Worm (Caenorhabditis elegans) whole organism, L2 larva: ENCODE data around the gene fask-1.

Experiments used
- C34F6.9 ChIP-seq: fragments of 150-350 bp; optimal IDR thresholded peaks from 2 replicates; lab custom pipeline; 2014; ENCODE audit warnings: missing biosample characterization, missing genetic modification characterization
- F13H6.1 ChIP-seq: sonication (generic microtip); optimal IDR thresholded peaks from 2 replicates; lab custom pipeline; 2016; ENCODE audit warnings: missing genetic modification characterization, missing compliant biosample characterization
- R02D3.7 ChIP-seq: fragments of 150-350 bp; optimal IDR thresholded peaks from 2 replicates; lab custom pipeline; 2014; ENCODE audit warnings: missing biosample characterization, missing genetic modification characterization
- Y55F3AM.14 ChIP-seq: fragments of 200-800 bp; sonication (Bioruptor generic); optimal IDR thresholded peaks from 2 replicates; lab custom pipeline; 2018; ENCODE audit warnings: mild to moderate bottlenecking, missing genetic modification characterization, missing compliant biosample characterization
- ZK546.5 ChIP-seq: sonication (generic microtip); optimal IDR thresholded peaks from 2 replicates; lab custom pipeline; 2017; ENCODE audit warnings: missing biosample characterization, missing genetic modification characterization
- alr-1 ChIP-seq: fragments of 150-350 bp; optimal IDR thresholded peaks from 2 replicates; lab custom pipeline; 2014; ENCODE audit warnings: missing biosample characterization, missing genetic modification characterization
- ama-1 ChIP-seq: fragments of 150-350 bp; optimal IDR thresholded peaks from 2 replicates; lab custom pipeline; 2018; ENCODE audit warnings: inconsistent platforms
- blmp-1 ChIP-seq: sonication (generic microtip); optimal IDR thresholded peaks from 2 replicates; lab custom pipeline; 2017; ENCODE audit warnings: missing genetic modification characterization, mild to moderate bottlenecking, missing compliant biosample characterization, antibody characterized with exemption, moderate library complexity; ENCODE audit not compliant: insufficient read depth
- ceh-16 ChIP-seq: fragments of 150-350 bp; optimal IDR thresholded peaks from 2 replicates; lab custom pipeline; 2014; ENCODE audit warnings: missing biosample characterization, missing genetic modification characterization
- crh-2 ChIP-seq: sonication (generic microtip); optimal IDR thresholded peaks from 2 replicates; lab custom pipeline; 2017; ENCODE audit warnings: missing biosample characterization, missing genetic modification characterization
- dmd-4 ChIP-seq: sonication (generic microtip); optimal IDR thresholded peaks from 2 replicates; lab custom pipeline; 2017; ENCODE audit warnings: missing biosample characterization, missing genetic modification characterization
- egl-27 ChIP-seq: sonication (generic microtip); optimal IDR thresholded peaks from 3 replicates; lab custom pipeline; 2017; ENCODE audit warnings: missing biosample characterization, missing genetic modification reagents, missing genetic modification characterization
- elt-1 ChIP-seq: fragments of 150-350 bp; optimal IDR thresholded peaks from 2 replicates; lab custom pipeline; 2014; ENCODE audit warnings: missing biosample characterization, missing genetic modification characterization
- fos-1 ChIP-seq: fragments of 150-350 bp; optimal IDR thresholded peaks from 2 replicates; lab custom pipeline; 2014; ENCODE audit warnings: missing biosample characterization, missing genetic modification characterization
- gmeb-1 ChIP-seq: fragments of 150-350 bp; optimal IDR thresholded peaks from 2 replicates; lab custom pipeline; 2014; ENCODE audit warnings: missing biosample characterization, missing genetic modification characterization
- lin-11 ChIP-seq: fragments of 150-350 bp; sonication (generic microtip); optimal IDR thresholded peaks from 2 replicates; lab custom pipeline; 2014; ENCODE audit warnings: missing biosample characterization, missing genetic modification characterization, inconsistent platforms, mixed read lengths
- lin-13 ChIP-seq: fragments of 150-350 bp; optimal IDR thresholded peaks from 2 replicates; lab custom pipeline; 2014; ENCODE audit warnings: missing biosample characterization, missing genetic modification reagents, missing genetic modification characterization
- lsy-2 ChIP-seq, 2 experiments: fragments of 150-350 bp in 1 of 2; sonication (generic microtip) in 1 of 2; optimal IDR thresholded peaks; 2 replicates each; lab custom pipeline; 2014 to 2017; ENCODE audit warnings: missing biosample characterization in 2 of 2, missing genetic modification characterization in 2 of 2
- mab-5 ChIP-seq: fragments of 150-350 bp; optimal IDR thresholded peaks from 2 replicates; lab custom pipeline; 2014; ENCODE audit warnings: missing biosample characterization, missing genetic modification characterization
- mbf-1 ChIP-seq: sonication (generic microtip); optimal IDR thresholded peaks from 2 replicates; lab custom pipeline; 2017; ENCODE audit warnings: missing biosample characterization, missing genetic modification characterization
- mdl-1 ChIP-seq, 2 experiments: fragments of 150-350 bp in 1 of 2; sonication (generic microtip) in 1 of 2; optimal IDR thresholded peaks; 2 replicates each; lab custom pipeline; 2017; ENCODE audit warnings: missing biosample characterization in 2 of 2, missing genetic modification characterization in 2 of 2
- nhr-10 ChIP-seq: sonication (generic microtip); optimal IDR thresholded peaks from 2 replicates; lab custom pipeline; 2017; ENCODE audit warnings: missing biosample characterization, missing genetic modification characterization
- nhr-11 ChIP-seq: fragments of 150-350 bp; optimal IDR thresholded peaks from 2 replicates; lab custom pipeline; 2014; ENCODE audit warnings: missing biosample characterization, missing genetic modification characterization
- nhr-12 ChIP-seq: fragments of 150-350 bp; optimal IDR thresholded peaks from 2 replicates; lab custom pipeline; 2014; ENCODE audit warnings: missing biosample characterization, missing genetic modification characterization
- nhr-129 ChIP-seq: fragments of 150-350 bp; optimal IDR thresholded peaks from 2 replicates; lab custom pipeline; 2014; ENCODE audit warnings: missing biosample characterization, missing genetic modification characterization
- nhr-21 ChIP-seq: fragments of 150-350 bp; optimal IDR thresholded peaks from 2 replicates; lab custom pipeline; 2014; ENCODE audit warnings: missing biosample characterization, missing genetic modification characterization
- nhr-23 ChIP-seq: fragments of 150-350 bp; optimal IDR thresholded peaks from 2 replicates; lab custom pipeline; 2014; ENCODE audit warnings: missing biosample characterization, missing genetic modification reagents, missing genetic modification characterization
- nhr-237 ChIP-seq: fragments of 150-350 bp; optimal IDR thresholded peaks from 2 replicates; lab custom pipeline; 2014; ENCODE audit warnings: missing biosample characterization, missing genetic modification characterization
- nhr-25 ChIP-seq: fragments of 150-350 bp; sonication (generic microtip); optimal IDR thresholded peaks from 3 replicates; lab custom pipeline; 2014; ENCODE audit warnings: missing biosample characterization, missing genetic modification characterization
- nhr-6 ChIP-seq: fragments of 150-350 bp; optimal IDR thresholded peaks from 2 replicates; lab custom pipeline; 2014; ENCODE audit warnings: missing biosample characterization, missing genetic modification characterization
- nhr-77 ChIP-seq: fragments of 150-350 bp; optimal IDR thresholded peaks from 2 replicates; lab custom pipeline; 2014; ENCODE audit warnings: missing biosample characterization, missing genetic modification characterization
- peb-1 ChIP-seq: fragments of 150-350 bp; optimal IDR thresholded peaks from 2 replicates; lab custom pipeline; 2014; ENCODE audit warnings: missing biosample characterization, missing genetic modification characterization
- sem-4 ChIP-seq: fragments of 150-350 bp; optimal IDR thresholded peaks from 2 replicates; lab custom pipeline; 2014; ENCODE audit warnings: missing biosample characterization, missing genetic modification reagents, missing genetic modification characterization
- sma-3 ChIP-seq: sonication (generic microtip); optimal IDR thresholded peaks from 2 replicates; lab custom pipeline; 2016; ENCODE audit warnings: missing genetic modification reagents, missing genetic modification characterization, missing compliant biosample characterization
- sma-9 ChIP-seq, 2 experiments: fragments of 150-350 bp in 1 of 2; sonication (generic microtip) in 1 of 2; optimal IDR thresholded peaks; 2 replicates each; lab custom pipeline; 2014 to 2016; ENCODE audit warnings: missing genetic modification characterization in 2 of 2, mild to moderate bottlenecking in 1 of 2, missing biosample characterization in 1 of 2, missing compliant biosample characterization in 1 of 2, missing genetic modification reagents in 1 of 2, moderate library complexity in 1 of 2
- snpc-4 ChIP-seq: fragments of 150-350 bp; optimal IDR thresholded peaks from 2 replicates; lab custom pipeline; 2014; ENCODE audit warnings: missing biosample characterization, missing genetic modification characterization
- unc-39 ChIP-seq: fragments of 150-350 bp; optimal IDR thresholded peaks from 2 replicates; lab custom pipeline; 2014; ENCODE audit warnings: missing biosample characterization, missing genetic modification characterization
- unc-55 ChIP-seq: fragments of 150-350 bp; sonication (generic microtip); optimal IDR thresholded peaks from 3 replicates; lab custom pipeline; 2014; ENCODE audit warnings: missing biosample characterization, missing genetic modification reagents, missing genetic modification characterization
- unc-62 ChIP-seq: fragments of 150-350 bp; optimal IDR thresholded peaks from 2 replicates; lab custom pipeline; 2014; ENCODE audit warnings: missing biosample characterization, missing genetic modification reagents, missing genetic modification characterization
- zag-1 ChIP-seq: fragments of 150-350 bp; optimal IDR thresholded peaks from 2 replicates; lab custom pipeline; 2014; ENCODE audit warnings: missing biosample characterization, missing genetic modification characterization
- ztf-1 ChIP-seq: fragments of 200-800 bp; sonication (Bioruptor generic); conservative IDR thresholded peaks from 2 replicates; pipeline ENCODE4 v1.3.6; 2022; ENCODE audit warnings: missing genetic modification characterization, missing compliant biosample characterization
- ztf-11 ChIP-seq: sonication (generic microtip); optimal IDR thresholded peaks from 2 replicates; lab custom pipeline; 2017; ENCODE audit warnings: missing biosample characterization, missing genetic modification characterization
- ztf-4 ChIP-seq: fragments of 150-350 bp; optimal IDR thresholded peaks from 2 replicates; lab custom pipeline; 2014; ENCODE audit warnings: missing biosample characterization, missing genetic modification characterization

The fask-1 gene

DNA sequence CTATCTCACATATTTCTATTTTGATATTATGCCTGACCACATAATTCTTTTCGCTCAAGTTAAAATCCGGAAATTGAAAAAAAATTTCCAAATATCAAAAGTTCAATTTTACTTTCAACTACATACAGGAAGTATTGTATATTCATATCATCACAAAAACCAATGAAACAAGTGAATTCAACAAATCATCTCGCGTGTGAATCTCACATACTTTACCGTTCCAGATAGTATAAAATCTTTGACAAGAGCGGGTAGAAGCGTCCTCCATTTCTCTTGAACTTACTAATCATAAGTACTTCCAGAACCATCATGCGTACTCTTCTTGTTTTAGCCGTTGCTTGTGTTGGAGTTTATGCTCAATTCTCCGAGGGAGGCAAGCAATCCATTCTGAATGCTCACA, 29.1 kb upstream of the fask-1 start, which contains the start of gene scl-8:
Gene scl-8 (plus strand): TSS at position 301 of the 400 bp plus-strand sequence.
- no peak for TF ChIP-seq mab-5 (tag; lab: Kevin White, UChicago)
- no peak for TF ChIP-seq ztf-1 (GFP tag; lab: Robert Waterston, UW)
- no peak for TF ChIP-seq sma-9 (GFP tag; optimal IDR thresholded peaks at IDR 0.05; lab: Kevin White, UChicago)
- TF ChIP-seq sma-9 (tag; optimal IDR thresholded peaks at IDR 0.05; lab: Kevin White, UChicago), result no peak
- no peak for TF ChIP-seq zag-1 (tag; lab: Kevin White, UChicago)
- no peak for TF ChIP-seq crh-2 (tag; lab: Kevin White, UChicago)
- no peak for TF ChIP-seq F13H6.1
- TF ChIP-seq egl-27, result no peak
- TF ChIP-seq nhr-23 (tag; lab: Kevin White, UChicago), result no peak
- TF ChIP-seq nhr-10 (tag; lab: Kevin White, UChicago), result no peak
- no peak for TF ChIP-seq sma-3
- TF ChIP-seq blmp-1 (tag; lab: Kevin White, UChicago), result no peak
- no peak for TF ChIP-seq nhr-12 (tag; lab: Kevin White, UChicago)
- no peak for TF ChIP-seq ztf-4 (tag; lab: Kevin White, UChicago)
- no peak for TF ChIP-seq alr-1 (tag; lab: Kevin White, UChicago)

DNA sequence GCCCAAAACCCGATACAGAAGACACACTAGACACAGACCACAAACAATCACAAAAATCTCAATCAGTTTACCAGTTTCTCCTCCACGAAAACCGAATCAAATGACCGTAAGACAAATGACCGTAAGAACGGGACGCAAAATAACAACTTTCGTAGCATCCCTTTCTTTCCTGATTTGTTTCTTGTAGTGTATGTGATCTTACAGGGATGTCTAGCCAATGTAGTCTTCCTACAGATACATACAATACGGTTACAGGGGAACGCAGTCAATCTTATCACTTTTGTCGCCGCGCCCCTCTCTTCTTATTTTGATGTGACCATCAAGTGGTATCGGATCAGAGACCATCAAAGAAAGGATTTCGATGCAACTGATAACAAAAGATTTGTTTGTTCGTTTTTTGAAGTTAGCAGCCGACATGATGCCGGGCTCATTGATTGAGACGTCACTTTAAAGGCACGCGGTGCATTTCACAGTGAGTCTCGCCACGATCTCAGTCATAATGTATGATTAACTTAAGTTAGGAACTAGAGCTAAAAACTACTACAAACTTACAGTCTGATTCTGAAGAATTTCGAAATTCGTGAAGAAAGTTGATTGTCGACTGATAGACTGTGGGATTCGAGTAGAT, 24.8 kb upstream of the fask-1 start:
- TF ChIP-seq nhr-23 (tag; lab: Kevin White, UChicago), result no peak
- TF ChIP-seq sma-9 (GFP tag; optimal IDR thresholded peaks at IDR 0.05; lab: Kevin White, UChicago), result peak; percentile 78
- no peak for TF ChIP-seq sma-9 (tag; optimal IDR thresholded peaks at IDR 0.05; lab: Kevin White, UChicago)
- peak; percentile 57 for TF ChIP-seq sma-3
- peak; percentile 6 for TF ChIP-seq gmeb-1
- no peak for TF ChIP-seq unc-39 (tag; lab: Kevin White, UChicago)
- peak; percentile 48 for TF ChIP-seq nhr-21 (tag; lab: Kevin White, UChicago)
- TF ChIP-seq blmp-1 (tag; lab: Kevin White, UChicago), result peak; percentile 33
- peak; percentile 30 for TF ChIP-seq fos-1
- TF ChIP-seq Y55F3AM.14 (GFP tag; lab: Kevin White, UChicago), result no peak
- no peak for TF ChIP-seq nhr-11
- peak; percentile 26 for TF ChIP-seq nhr-25 (tag; lab: Kevin White, UChicago)
- TF ChIP-seq unc-62 (GFP tag; lab: Kevin White, UChicago), result no peak
- TF ChIP-seq nhr-12 (tag; lab: Kevin White, UChicago), result no peak
- TF ChIP-seq nhr-129 (tag; lab: Kevin White, UChicago), result peak; percentile 80

DNA sequence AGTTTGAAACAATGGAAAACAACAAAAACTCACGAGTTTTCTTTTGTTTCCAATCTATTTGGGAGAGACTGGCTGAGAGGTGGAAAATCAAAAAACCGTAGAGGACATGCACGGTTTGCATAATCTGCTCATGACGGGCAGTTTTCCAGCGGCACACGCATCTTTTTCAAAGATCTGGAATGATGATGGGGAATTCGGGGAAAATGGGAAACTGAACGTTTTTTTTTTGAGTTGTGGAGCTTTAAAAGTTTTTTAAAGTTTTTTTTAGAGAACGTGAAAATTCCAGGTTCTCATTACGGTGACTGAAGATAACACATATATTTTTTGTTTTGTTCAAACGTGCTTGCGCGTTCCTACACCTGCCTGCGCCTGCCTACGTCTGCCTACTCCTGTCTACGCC, 23.9 kb upstream of the fask-1 start, which contains the start of gene C39E9.7:
Gene C39E9.7 (minus strand): TSS at position 101 of the 400 bp plus-strand sequence.
- TF ChIP-seq sma-3 (no peak), ZK546.5 (no peak), mbf-1 (tag; lab: Kevin White, UChicago) (no peak), egl-27 (no peak), peb-1 (no peak), nhr-6 (tag; lab: Kevin White, UChicago) (no peak), unc-55 (GFP tag; lab: Kevin White, UChicago) (no peak), ceh-16 (tag; lab: Kevin White, UChicago) (no peak), nhr-237 (tag; lab: Kevin White, UChicago) (no peak), unc-39 (tag; lab: Kevin White, UChicago) (no peak), lin-13 (no peak), ztf-11 (tag; lab: Kevin White, UChicago) (no peak), lsy-2 (tag; optimal IDR thresholded peaks at IDR 0.05; lab: Kevin White, UChicago) (no peak)

DNA sequence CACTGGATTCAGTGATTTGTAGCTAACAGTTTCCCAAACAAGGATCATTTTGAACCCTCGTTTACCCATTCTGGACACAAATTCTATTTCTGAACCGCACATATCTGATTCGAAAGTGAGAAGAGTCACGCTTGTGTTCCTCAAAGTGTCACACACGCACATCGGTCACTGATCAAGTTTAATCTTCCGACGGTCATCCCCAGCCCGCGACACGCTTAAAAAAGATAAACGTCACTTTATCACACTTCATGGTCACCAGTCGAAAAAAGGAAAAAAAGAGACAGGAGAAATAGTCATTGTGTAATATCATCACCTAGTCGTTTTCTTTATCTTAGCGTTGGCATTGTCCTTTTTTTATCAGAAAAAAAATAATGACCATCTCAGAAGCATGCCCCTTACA, 22.8 kb upstream of the fask-1 start:
- TF ChIP-seq nhr-77 (tag; lab: Kevin White, UChicago), result no peak
- TF ChIP-seq lin-13, result no peak
- no peak for TF ChIP-seq F13H6.1
- TF ChIP-seq dmd-4, result no peak
- TF ChIP-seq fos-1, result no peak
- TF ChIP-seq mdl-1 (tag; optimal IDR thresholded peaks at IDR 0.05; lab: Kevin White, UChicago), result peak in 1 of 2 experiments; percentile 29
- TF ChIP-seq nhr-129 (tag; lab: Kevin White, UChicago), result peak; percentile 55
- TF ChIP-seq ama-1 (lab: Kevin White, UChicago), result no peak
- TF ChIP-seq nhr-25 (tag; lab: Kevin White, UChicago), result peak; percentile 76
- TF ChIP-seq peb-1, result no peak
- TF ChIP-seq unc-55 (GFP tag; lab: Kevin White, UChicago), result no peak
- no peak for TF ChIP-seq elt-1 (tag; lab: Kevin White, UChicago)
- no peak for TF ChIP-seq ztf-11 (tag; lab: Kevin White, UChicago)
- TF ChIP-seq mab-5 (tag; lab: Kevin White, UChicago), result no peak
- no peak for TF ChIP-seq mbf-1 (tag; lab: Kevin White, UChicago)
- no peak for TF ChIP-seq nhr-237 (tag; lab: Kevin White, UChicago)
- peak; percentile 49 for TF ChIP-seq sma-3
- no peak for TF ChIP-seq snpc-4 (tag; lab: Kevin White, UChicago)
- no peak for TF ChIP-seq ceh-16 (tag; lab: Kevin White, UChicago)
- TF ChIP-seq ZK546.5, result no peak
- TF ChIP-seq crh-2 (tag; lab: Kevin White, UChicago), result no peak
- no peak for TF ChIP-seq nhr-11
- TF ChIP-seq sem-4 (tag; lab: Kevin White, UChicago), result no peak
- TF ChIP-seq gmeb-1, result no peak
- peak; percentile 87 for TF ChIP-seq sma-9 (GFP tag; optimal IDR thresholded peaks at IDR 0.05; lab: Kevin White, UChicago)
- no peak for TF ChIP-seq sma-9 (tag; optimal IDR thresholded peaks at IDR 0.05; lab: Kevin White, UChicago)
- TF ChIP-seq nhr-21 (tag; lab: Kevin White, UChicago), result peak; percentile 86
- no peak for TF ChIP-seq lin-11 (tag; lab: Kevin White, UChicago)
- TF ChIP-seq C34F6.9 (tag; lab: Kevin White, UChicago), result no peak
- no peak for TF ChIP-seq nhr-6 (tag; lab: Kevin White, UChicago)
- TF ChIP-seq R02D3.7 (tag; lab: Kevin White, UChicago), result no peak
